Worm (Caenorhabditis elegans) whole organism, mixed stage, embryonic: ENCODE data around the gene tmem-258.
"Not testable (repeated sequence)": the region's sequence is repeated elsewhere in the genome, so short reads cannot be mapped to it uniquely, and the experiment has no call there.

Source experiments
- M03D4.4 ChIP-seq: sonication (generic microtip); optimal IDR thresholded peaks from 2 replicates; lab custom pipeline; 2017; ENCODE audit warnings: mild to moderate bottlenecking, missing genetic modification characterization, missing compliant biosample characterization
- bed-3 ChIP-seq: fragments of 200-800 bp; sonication (Bioruptor generic); optimal IDR thresholded peaks from 3 replicates; lab custom pipeline; 2018; ENCODE audit warnings: mild to moderate bottlenecking, missing genetic modification characterization, moderate library complexity, missing compliant biosample characterization
- blmp-1 ChIP-seq: fragments of 150-350 bp; optimal IDR thresholded peaks from 2 replicates; lab custom pipeline; 2014; ENCODE audit warnings: missing biosample characterization, missing genetic modification characterization
- ceh-39 ChIP-seq: fragments of 150-350 bp; optimal IDR thresholded peaks from 2 replicates; lab custom pipeline; 2014; ENCODE audit warnings: missing biosample characterization, missing genetic modification characterization
- ceh-43 ChIP-seq: fragments of 200-800 bp; sonication (Bioruptor generic); optimal IDR thresholded peaks from 2 replicates; lab custom pipeline; 2018; ENCODE audit warnings: mild to moderate bottlenecking, missing genetic modification characterization, moderate library complexity, missing compliant biosample characterization
- ceh-83 ChIP-seq: fragments of 200-800 bp; sonication (Bioruptor generic); optimal IDR thresholded peaks from 2 replicates; lab custom pipeline; 2018; ENCODE audit warnings: mild to moderate bottlenecking, missing genetic modification characterization, missing compliant biosample characterization
- ces-1 ChIP-seq: fragments of 150-350 bp; optimal IDR thresholded peaks from 2 replicates; lab custom pipeline; 2014; ENCODE audit warnings: missing biosample characterization, missing genetic modification reagents, missing genetic modification characterization
- cnd-1 ChIP-seq: fragments of 200-800 bp; sonication (Bioruptor generic); optimal IDR thresholded peaks from 2 replicates; lab custom pipeline; 2018; ENCODE audit warnings: mild to moderate bottlenecking, missing genetic modification characterization, missing compliant biosample characterization
- drap-1 ChIP-seq: fragments of 200-800 bp; sonication (Bioruptor generic); optimal IDR thresholded peaks from 3 replicates; lab custom pipeline; 2018; ENCODE audit warnings: mild to moderate bottlenecking, missing genetic modification characterization, missing compliant biosample characterization
- elt-3 ChIP-seq: fragments of 150-350 bp; optimal IDR thresholded peaks from 2 replicates; lab custom pipeline; 2014; ENCODE audit warnings: missing biosample characterization, missing genetic modification characterization
- ham-2 ChIP-seq: fragments of 200-800 bp; sonication (Bioruptor generic); optimal IDR thresholded peaks from 2 replicates; lab custom pipeline; 2018; ENCODE audit warnings: mild to moderate bottlenecking, missing genetic modification characterization, missing compliant biosample characterization
- hlh-1 ChIP-seq: fragments of 150-350 bp; optimal IDR thresholded peaks from 2 replicates; lab custom pipeline; 2014; ENCODE audit warnings: missing biosample characterization, missing genetic modification reagents, missing genetic modification characterization
- lin-13 ChIP-seq: fragments of 150-350 bp; optimal IDR thresholded peaks from 2 replicates; lab custom pipeline; 2014; ENCODE audit warnings: missing biosample characterization, missing genetic modification characterization
- lin-32 ChIP-seq: fragments of 200-800 bp; sonication (Bioruptor generic); optimal IDR thresholded peaks from 2 replicates; lab custom pipeline; 2018; ENCODE audit warnings: mild to moderate bottlenecking, missing genetic modification characterization, missing compliant biosample characterization
- lsy-2 ChIP-seq: fragments of 150-350 bp; optimal IDR thresholded peaks from 2 replicates; lab custom pipeline; 2014; ENCODE audit warnings: missing biosample characterization, missing genetic modification characterization
- mab-5 ChIP-seq: fragments of 150-350 bp; optimal IDR thresholded peaks from 2 replicates; lab custom pipeline; 2014; ENCODE audit warnings: missing biosample characterization, missing genetic modification characterization
- mep-1 ChIP-seq: fragments of 150-350 bp; optimal IDR thresholded peaks from 2 replicates; lab custom pipeline; 2017; ENCODE audit warnings: missing biosample characterization, missing genetic modification reagents, missing genetic modification characterization, inconsistent platforms
- mls-2 ChIP-seq: sonication (generic microtip); optimal IDR thresholded peaks from 2 replicates; lab custom pipeline; 2016; ENCODE audit warnings: mild to moderate bottlenecking, missing genetic modification characterization, moderate library complexity, missing compliant biosample characterization
- nhr-2 ChIP-seq: fragments of 150-350 bp; optimal IDR thresholded peaks from 2 replicates; lab custom pipeline; 2014; ENCODE audit warnings: missing biosample characterization, missing genetic modification characterization
- nhr-237 ChIP-seq: fragments of 150-350 bp; optimal IDR thresholded peaks from 2 replicates; lab custom pipeline; 2014; ENCODE audit warnings: missing biosample characterization, missing genetic modification characterization
- nhr-28 ChIP-seq: fragments of 150-350 bp; optimal IDR thresholded peaks from 2 replicates; lab custom pipeline; 2014; ENCODE audit warnings: missing biosample characterization, missing genetic modification characterization
- nhr-76 ChIP-seq: sonication (generic microtip); optimal IDR thresholded peaks from 2 replicates; lab custom pipeline; 2017; ENCODE audit warnings: missing biosample characterization, missing genetic modification characterization
- pha-4 ChIP-seq: fragments of 150-350 bp; optimal IDR thresholded peaks from 2 replicates; lab custom pipeline; 2018; ENCODE audit warnings: missing biosample characterization, missing genetic modification reagents, missing genetic modification characterization
- sem-2 ChIP-seq: fragments of 200-800 bp; sonication (Bioruptor generic); optimal IDR thresholded peaks from 2 replicates; lab custom pipeline; 2018; ENCODE audit warnings: mild to moderate bottlenecking, missing genetic modification characterization, missing compliant biosample characterization
- snpc-4 ChIP-seq: fragments of 150-350 bp; optimal IDR thresholded peaks from 2 replicates; lab custom pipeline; 2014; ENCODE audit warnings: missing biosample characterization, missing genetic modification characterization
- sptf-1 ChIP-seq: sonication (generic microtip); optimal IDR thresholded peaks from 2 replicates; lab custom pipeline; 2017; ENCODE audit warnings: mild to moderate bottlenecking, missing genetic modification characterization, moderate library complexity, missing compliant biosample characterization
- unc-120 ChIP-seq: sonication (generic microtip); optimal IDR thresholded peaks from 2 replicates; lab custom pipeline; 2017; ENCODE audit warnings: missing genetic modification characterization, missing compliant biosample characterization; ENCODE audit not compliant: poor library complexity, severe bottlenecking
- unc-39 ChIP-seq: fragments of 150-350 bp; optimal IDR thresholded peaks from 2 replicates; lab custom pipeline; 2014; ENCODE audit warnings: missing biosample characterization, missing genetic modification characterization
- unc-62 ChIP-seq: fragments of 150-350 bp; optimal IDR thresholded peaks from 2 replicates; lab custom pipeline; 2014; ENCODE audit warnings: missing biosample characterization, missing genetic modification reagents, missing genetic modification characterization
- zip-8 ChIP-seq: fragments of 150-350 bp; optimal IDR thresholded peaks from 2 replicates; lab custom pipeline; 2014; ENCODE audit warnings: missing biosample characterization, missing genetic modification characterization
- ztf-11 ChIP-seq: fragments of 150-350 bp; optimal IDR thresholded peaks from 2 replicates; lab custom pipeline; 2014; ENCODE audit warnings: missing biosample characterization, missing genetic modification characterization

tmem-258 gene

DNA sequence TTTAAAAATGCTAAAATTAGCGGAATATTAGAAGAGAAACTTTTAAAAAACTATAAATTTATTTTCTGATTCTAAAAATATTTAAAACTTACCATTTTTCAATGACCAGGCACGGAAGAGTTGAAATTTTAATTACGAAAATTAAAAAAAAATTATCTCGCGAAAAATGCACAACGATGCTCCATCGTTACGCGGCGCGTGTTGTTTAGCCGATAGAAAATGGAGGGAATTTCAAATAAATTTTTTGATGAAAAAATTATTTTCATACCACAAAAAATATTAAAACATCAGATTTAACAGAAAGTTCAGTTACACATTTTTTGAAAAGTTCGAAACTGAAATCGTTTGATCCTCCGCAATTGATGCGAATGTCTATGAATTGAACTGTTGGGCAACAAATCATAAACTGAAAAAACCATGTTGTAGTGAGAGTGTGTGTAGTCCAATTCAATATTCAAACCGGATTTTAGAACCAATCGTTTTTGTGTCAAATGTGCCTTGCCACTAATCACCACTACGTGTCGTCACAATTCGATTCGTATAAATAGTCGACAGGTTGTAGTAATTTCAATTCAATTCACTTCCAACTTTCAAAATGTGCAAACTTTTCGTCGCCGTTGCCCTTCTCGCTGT, 11.7 kb upstream of the tmem-258 start, which contains the start of the genes tofu-2 and spig-1:
tofu-2 (minus strand) TSS at position 116 of the 633 bp plus-strand sequence.
spig-1 (plus strand) TSS at position 583 of the 633 bp plus-strand sequence.
- no peak for TF ChIP-seq ceh-43 (GFP tag; lab: Kevin White, UChicago)
- no peak for TF ChIP-seq unc-62 (GFP tag; lab: Kevin White, UChicago)
- no peak for TF ChIP-seq ceh-39
- TF ChIP-seq, all 35 proteins: peak for 0

DNA sequence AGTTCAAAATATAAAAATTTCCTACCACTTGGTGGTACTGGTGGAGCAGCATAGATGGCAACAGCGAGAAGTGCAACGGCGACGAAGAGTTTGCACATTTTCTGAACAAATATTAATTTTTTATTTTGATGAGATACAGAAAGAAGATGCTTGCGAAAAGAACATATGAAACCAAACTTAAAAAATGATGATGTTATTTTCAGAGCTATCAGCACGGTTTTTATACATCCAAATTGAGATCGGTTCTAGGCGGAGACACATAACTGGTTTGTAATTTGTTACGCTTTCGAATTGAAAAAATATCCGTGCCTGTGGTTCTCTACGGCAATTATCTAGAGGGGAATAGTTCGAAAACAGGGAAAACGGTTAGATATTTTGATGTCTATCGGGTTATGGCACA, 9.9 kb upstream of the tmem-258 start, which contains the start of gene txt-17:
txt-17 (minus strand) TSS at position 101 of the 400 bp plus-strand sequence.
- TF ChIP-seq pha-4 (no peak), nhr-76 (tag; lab: Kevin White, UChicago) (no peak), unc-39 (no peak), mab-5 (tag; lab: Kevin White, UChicago) (no peak), ceh-43 (GFP tag; lab: Kevin White, UChicago) (no peak), snpc-4 (no peak), blmp-1 (tag; lab: Kevin White, UChicago) (no peak)

ce11 chrV:7054598-7054997, 8.4 kb upstream of the tmem-258 start, which contains the start of gene spig-8:
spig-8 (plus strand) TSS chrV:7054898.
- no peak for TF ChIP-seq zip-8 (tag; lab: Kevin White, UChicago)
- no peak for TF ChIP-seq nhr-28
- TF ChIP-seq nhr-76 (tag; lab: Kevin White, UChicago), result no peak

DNA sequence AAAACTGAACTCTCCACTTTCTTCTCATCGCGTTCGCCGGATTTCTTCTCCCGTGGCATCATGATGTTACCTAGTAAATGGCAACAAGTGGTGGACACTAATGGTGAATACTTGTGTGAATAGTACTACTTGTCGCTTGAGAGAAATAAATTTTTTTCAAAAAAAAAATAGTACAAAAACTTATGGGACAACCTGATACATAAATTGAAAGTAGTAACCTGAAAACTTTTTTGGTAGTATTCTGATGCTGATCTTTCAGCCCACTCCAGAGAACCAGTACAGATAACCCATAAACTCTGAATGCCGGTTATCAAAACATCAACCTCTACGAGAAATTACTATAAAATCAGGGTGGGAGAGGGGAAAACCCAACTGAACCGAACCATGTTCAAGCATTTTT, 5.2 kb upstream of the tmem-258 start, which contains the start of gene Y57E12AL.2:
Y57E12AL.2 (plus strand) TSS at position 301 of the 400 bp plus-strand sequence.
- not testable (repeated sequence) for TF ChIP-seq sem-2 (GFP tag; lab: Kevin White, UChicago); mls-2 (tag; lab: Kevin White, UChicago); nhr-2
- TF ChIP-seq, all 35 proteins: peak for 0; not testable (repeated sequence) for 35

- no peak for TF ChIP-seq nhr-76 (tag; lab: Kevin White, UChicago)
- no peak for TF ChIP-seq drap-1 (GFP tag; lab: Kevin White, UChicago)
- no peak for TF ChIP-seq snpc-4
- TF ChIP-seq ceh-43 (GFP tag; lab: Kevin White, UChicago), result no peak
- no peak for TF ChIP-seq sem-2 (GFP tag; lab: Kevin White, UChicago)
- TF ChIP-seq ces-1 (GFP tag; lab: Kevin White, UChicago), result no peak
- TF ChIP-seq sptf-1 (tag; lab: Kevin White, UChicago), result no peak
Measured at ce11 chrV:7059350-7059749, 3.6 kb upstream of the tmem-258 start, which contains the start of gene mdt-6. mdt-6 (minus strand) TSS chrV:7059624.

DNA sequence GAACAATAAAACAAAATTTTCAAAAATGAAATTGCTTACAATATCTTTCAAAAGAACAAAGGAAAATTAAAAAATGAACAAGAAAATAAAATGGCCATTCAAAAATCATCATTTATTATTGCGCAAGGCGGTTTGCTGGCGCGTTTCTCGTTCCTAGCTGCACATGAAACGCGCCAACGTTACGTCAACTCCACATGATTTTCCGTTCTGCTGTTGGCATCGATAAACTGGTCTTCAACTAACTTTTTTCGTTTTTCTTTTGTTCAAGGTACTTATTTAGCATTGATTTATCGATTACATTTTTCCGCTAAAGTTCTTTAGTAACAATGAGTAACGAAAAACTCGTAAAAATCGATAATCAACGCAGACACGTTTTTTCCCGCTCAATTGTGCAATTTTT, 2.6 kb upstream of the tmem-258 start, which contains the start of the genes Y57E12AL.6 and Y57E12AL.1:
Y57E12AL.6 (minus strand) TSS at position 75 of the 400 bp plus-strand sequence.
Y57E12AL.1 (plus strand) TSS at position 135 of the 400 bp plus-strand sequence.
- TF ChIP-seq nhr-76 (tag; lab: Kevin White, UChicago) (no peak), mep-1 (tag; lab: Kevin White, UChicago) (peak; percentile 71), sem-2 (GFP tag; lab: Kevin White, UChicago) (peak; percentile 11), ces-1 (GFP tag; lab: Kevin White, UChicago) (peak; percentile 37), M03D4.4 (peak; percentile 78), drap-1 (GFP tag; lab: Kevin White, UChicago) (peak; percentile 1), nhr-2 (no peak), lsy-2 (tag; lab: Kevin White, UChicago) (peak; percentile 73), lin-32 (GFP tag; lab: Kevin White, UChicago) (peak; percentile 12), nhr-237 (tag; lab: Kevin White, UChicago) (peak; percentile 67), unc-39 (no peak), ham-2 (GFP tag; lab: Kevin White, UChicago) (peak; percentile 14), pha-4 (peak; percentile 23), ztf-11 (no peak), lin-13 (tag; lab: Kevin White, UChicago) (peak; percentile 80), bed-3 (GFP tag; lab: Kevin White, UChicago) (peak; percentile 39), mab-5 (tag; lab: Kevin White, UChicago) (no peak), ceh-83 (GFP tag; lab: Kevin White, UChicago) (no peak), unc-120 (tag; lab: Kevin White, UChicago) (peak; percentile 55), ceh-39 (peak; percentile 56), elt-3 (tag; lab: Kevin White, UChicago) (no peak), cnd-1 (tag; lab: Kevin White, UChicago) (peak; percentile 53), zip-8 (tag; lab: Kevin White, UChicago) (peak; percentile 71), mls-2 (tag; lab: Kevin White, UChicago) (peak; percentile 72), hlh-1 (tag; lab: Kevin White, UChicago) (peak; percentile 35), ceh-43 (GFP tag; lab: Kevin White, UChicago) (peak; percentile 68), unc-62 (GFP tag; lab: Kevin White, UChicago) (peak; percentile 10), sptf-1 (tag; lab: Kevin White, UChicago) (peak; percentile 89)
